Worm (Caenorhabditis elegans) whole organism, L1 larva: ENCODE measurements around the gene C45G9.9.

Experiments used
- C04F5.9 ChIP-seq: sonication (generic microtip); optimal IDR thresholded peaks from 2 replicates; lab custom pipeline; 2016; ENCODE audit warnings: missing genetic modification characterization, missing compliant biosample characterization
- C16A3.4 ChIP-seq: fragments of 150-350 bp; optimal IDR thresholded peaks from 2 replicates; lab custom pipeline; 2014; ENCODE audit warnings: missing biosample characterization, missing genetic modification characterization
- C34B4.2 ChIP-seq: sonication (generic microtip); optimal IDR thresholded peaks from 2 replicates; lab custom pipeline; 2017; ENCODE audit warnings: mild to moderate bottlenecking, missing genetic modification characterization, missing compliant biosample characterization
- aly-2 ChIP-seq: fragments of 150-350 bp; optimal IDR thresholded peaks from 2 replicates; lab custom pipeline; 2014; ENCODE audit warnings: missing biosample characterization, missing genetic modification characterization
- ama-1 ChIP-seq: fragments of 150-350 bp; optimal IDR thresholded peaks from 2 replicates; lab custom pipeline; 2014
- ceh-63 ChIP-seq: fragments of 200-800 bp; sonication (Bioruptor generic); optimal IDR thresholded peaks from 2 replicates; lab custom pipeline; 2018; ENCODE audit warnings: mild to moderate bottlenecking, missing genetic modification characterization, missing compliant biosample characterization
- ceh-88 ChIP-seq: fragments of 200-800 bp; sonication (Bioruptor generic); IDR thresholded peaks from 2 replicates; pipeline ENCODE4 v1.3.6; 2022; ENCODE audit warnings: missing genetic modification characterization, missing compliant biosample characterization
- ceh-90 ChIP-seq: sonication (generic microtip); optimal IDR thresholded peaks from 2 replicates; lab custom pipeline; 2016; ENCODE audit warnings: missing genetic modification characterization, missing compliant biosample characterization
- dpl-1 ChIP-seq, 3 experiments: fragments of 150-350 bp in 2 of 3; sonication (generic microtip) in 1 of 3; optimal IDR thresholded peaks; 2 replicates each; lab custom pipeline; 2014 to 2017; ENCODE audit warnings: missing biosample characterization in 3 of 3, missing genetic modification characterization in 3 of 3, missing genetic modification reagents in 3 of 3
- dsc-1 ChIP-seq: sonication (generic microtip); optimal IDR thresholded peaks from 2 replicates; lab custom pipeline; 2016; ENCODE audit warnings: mild to moderate bottlenecking, missing genetic modification characterization, missing compliant biosample characterization
- egl-13 ChIP-seq: sonication (generic microtip); optimal IDR thresholded peaks from 2 replicates; lab custom pipeline; 2016; ENCODE audit warnings: missing genotype, missing genetic modification reagents, missing genetic modification characterization, missing compliant biosample characterization
- elt-2 ChIP-seq: sonication (generic microtip); optimal IDR thresholded peaks from 2 replicates; lab custom pipeline; 2016; ENCODE audit warnings: missing genetic modification characterization, mild to moderate bottlenecking, inconsistent platforms, missing compliant biosample characterization, missing genetic modification reagents
- elt-3 ChIP-seq, 6 experiments: fragments of 150-350 bp in 1 of 6; sonication (generic microtip); optimal IDR thresholded peaks; 2 replicates each; lab custom pipeline; 2017 to 2018; ENCODE audit warnings: missing biosample characterization in 6 of 6, missing genetic modification characterization in 6 of 6, inconsistent platforms in 1 of 6
- ets-5 ChIP-seq: fragments of 200-800 bp; sonication (Bioruptor generic); IDR thresholded peaks from 2 replicates; pipeline ENCODE4 v1.3.6; 2022; ENCODE audit warnings: missing genetic modification characterization, missing compliant biosample characterization
- fkh-4 ChIP-seq: sonication (generic microtip); optimal IDR thresholded peaks from 2 replicates; lab custom pipeline; 2016; ENCODE audit warnings: missing compliant biosample characterization, missing genetic modification characterization, borderline replicate concordance
- fkh-8 ChIP-seq: sonication (generic microtip); optimal IDR thresholded peaks from 2 replicates; lab custom pipeline; 2016; ENCODE audit warnings: mild to moderate bottlenecking, missing genetic modification characterization, missing compliant biosample characterization
- fos-1 ChIP-seq: fragments of 150-350 bp; optimal IDR thresholded peaks from 2 replicates; lab custom pipeline; 2014; ENCODE audit warnings: missing biosample characterization, missing genetic modification characterization
- grh-1 ChIP-seq: fragments of 200-800 bp; sonication (Bioruptor generic); IDR thresholded peaks from 2 replicates; pipeline ENCODE4 v1.3.6; 2022; ENCODE audit warnings: missing genetic modification reagents, missing genetic modification characterization, missing compliant biosample characterization
- hlh-4 ChIP-seq: sonication (generic microtip); optimal IDR thresholded peaks from 2 replicates; lab custom pipeline; 2016; ENCODE audit warnings: mild to moderate bottlenecking, missing genetic modification characterization, missing compliant biosample characterization
- hpl-2 ChIP-seq: fragments of 150-350 bp; optimal IDR thresholded peaks from 2 replicates; lab custom pipeline; 2014; ENCODE audit warnings: missing biosample characterization, missing genetic modification reagents, missing genetic modification characterization
- jun-1 ChIP-seq: fragments of 150-350 bp; optimal IDR thresholded peaks from 2 replicates; lab custom pipeline; 2014; ENCODE audit warnings: missing biosample characterization, missing genetic modification reagents, missing genetic modification characterization
- lin-13 ChIP-seq: fragments of 150-350 bp; optimal IDR thresholded peaks from 2 replicates; lab custom pipeline; 2014; ENCODE audit warnings: missing biosample characterization, missing genetic modification reagents, missing genetic modification characterization
- lin-14 ChIP-seq: fragments of 200-800 bp; sonication (Bioruptor generic); optimal IDR thresholded peaks from 2 replicates; lab custom pipeline; 2018; ENCODE audit warnings: mild to moderate bottlenecking, missing genetic modification characterization, moderate library complexity, missing compliant biosample characterization
- lin-15B ChIP-seq: fragments of 150-350 bp; sonication (generic microtip); optimal IDR thresholded peaks from 3 replicates; lab custom pipeline; 2014; ENCODE audit warnings: missing biosample characterization, missing genetic modification characterization
- lir-3 ChIP-seq: sonication (generic microtip); optimal IDR thresholded peaks from 2 replicates; lab custom pipeline; 2016; ENCODE audit warnings: mild to moderate bottlenecking, missing genetic modification characterization, moderate library complexity, missing compliant biosample characterization; ENCODE audit not compliant: poor library complexity
- lsy-2 ChIP-seq, 2 experiments: fragments of 150-350 bp; optimal IDR thresholded peaks; 2 replicates each; lab custom pipeline; 2014; ENCODE audit warnings: missing biosample characterization in 2 of 2, missing genetic modification characterization in 2 of 2
- mab-9 ChIP-seq: fragments of 200-800 bp; sonication (Bioruptor generic); IDR thresholded peaks from 2 replicates; pipeline ENCODE4 v1.3.6; 2022; ENCODE audit warnings: missing genetic modification reagents, missing genetic modification characterization, missing compliant biosample characterization
- mdl-1 ChIP-seq, 2 experiments: fragments of 150-350 bp; optimal IDR thresholded peaks; 2 replicates each; lab custom pipeline; 2014 to 2017; ENCODE audit warnings: missing biosample characterization in 2 of 2, missing genetic modification characterization in 2 of 2, inconsistent platforms in 1 of 2
- mep-1 ChIP-seq: fragments of 150-350 bp; optimal IDR thresholded peaks from 2 replicates; lab custom pipeline; 2014; ENCODE audit warnings: missing biosample characterization, missing genetic modification characterization
- nhr-11 ChIP-seq: fragments of 150-350 bp; optimal IDR thresholded peaks from 2 replicates; lab custom pipeline; 2014; ENCODE audit warnings: missing biosample characterization, missing genetic modification characterization
- nhr-12 ChIP-seq: sonication (generic microtip); optimal IDR thresholded peaks from 2 replicates; lab custom pipeline; 2017; ENCODE audit warnings: missing biosample characterization, missing genetic modification characterization
- nhr-20 ChIP-seq: sonication (generic microtip); optimal IDR thresholded peaks from 2 replicates; lab custom pipeline; 2016; ENCODE audit warnings: mild to moderate bottlenecking, missing genetic modification characterization, missing compliant biosample characterization
- nhr-237 ChIP-seq: fragments of 150-350 bp; optimal IDR thresholded peaks from 2 replicates; lab custom pipeline; 2014; ENCODE audit warnings: missing biosample characterization, missing genetic modification characterization
- nhr-47 ChIP-seq: sonication (generic microtip); optimal IDR thresholded peaks from 2 replicates; lab custom pipeline; 2016; ENCODE audit warnings: mild to moderate bottlenecking, missing genetic modification characterization, moderate library complexity, missing compliant biosample characterization
- nhr-77 ChIP-seq: fragments of 150-350 bp; optimal IDR thresholded peaks from 2 replicates; lab custom pipeline; 2014; ENCODE audit warnings: missing biosample characterization, missing genetic modification characterization
- nhr-90 ChIP-seq: sonication (generic microtip); optimal IDR thresholded peaks from 2 replicates; lab custom pipeline; 2016; ENCODE audit warnings: mild to moderate bottlenecking, missing genetic modification characterization, missing compliant biosample characterization; ENCODE audit not compliant: poor library complexity
- pax-3 ChIP-seq: fragments of 200-800 bp; sonication (Bioruptor generic); optimal IDR thresholded peaks from 2 replicates; lab custom pipeline; 2018; ENCODE audit warnings: mild to moderate bottlenecking, missing genetic modification characterization, moderate library complexity, missing compliant biosample characterization
- rnt-1 ChIP-seq: sonication (generic microtip); optimal IDR thresholded peaks from 2 replicates; lab custom pipeline; 2016; ENCODE audit warnings: mild to moderate bottlenecking, missing genetic modification characterization, moderate library complexity, missing compliant biosample characterization
- skn-1 ChIP-seq: fragments of 150-350 bp; optimal IDR thresholded peaks from 2 replicates; lab custom pipeline; 2014; ENCODE audit warnings: missing biosample characterization, missing genetic modification characterization
- snu-23 ChIP-seq: sonication (generic microtip); optimal IDR thresholded peaks from 2 replicates; lab custom pipeline; 2016; ENCODE audit warnings: missing genetic modification characterization, missing compliant biosample characterization
- sptf-1 ChIP-seq: fragments of 150-350 bp; optimal IDR thresholded peaks from 2 replicates; lab custom pipeline; 2014; ENCODE audit warnings: missing biosample characterization, missing genetic modification characterization
- sup-37 ChIP-seq: fragments of 200-800 bp; sonication (Bioruptor generic); optimal IDR thresholded peaks from 2 replicates; lab custom pipeline; 2018; ENCODE audit warnings: mild to moderate bottlenecking, missing genetic modification characterization, missing compliant biosample characterization
- tbx-2 ChIP-seq: sonication (generic microtip); optimal IDR thresholded peaks from 2 replicates; lab custom pipeline; 2016; ENCODE audit warnings: missing genetic modification characterization, missing compliant biosample characterization
- tlp-1 ChIP-seq: fragments of 150-350 bp; optimal IDR thresholded peaks from 2 replicates; lab custom pipeline; 2014; ENCODE audit warnings: missing biosample characterization, missing genetic modification characterization
- unc-130 ChIP-seq: fragments of 150-350 bp; optimal IDR thresholded peaks from 2 replicates; lab custom pipeline; 2017; ENCODE audit warnings: missing biosample characterization, missing genetic modification characterization, inconsistent platforms
- unc-62 ChIP-seq: fragments of 150-350 bp; optimal IDR thresholded peaks from 2 replicates; lab custom pipeline; 2014; ENCODE audit warnings: missing biosample characterization, missing genetic modification reagents, missing genetic modification characterization
- vab-15 ChIP-seq: sonication (generic microtip); optimal IDR thresholded peaks from 2 replicates; lab custom pipeline; 2017; ENCODE audit warnings: missing genotype, mild to moderate bottlenecking, missing genetic modification characterization, missing compliant biosample characterization
- zag-1 ChIP-seq: fragments of 150-350 bp; optimal IDR thresholded peaks from 2 replicates; lab custom pipeline; 2014; ENCODE audit warnings: missing biosample characterization, missing genetic modification characterization
- ztf-11 ChIP-seq, 2 experiments: sonication (generic microtip); optimal IDR thresholded peaks; 2 replicates each; lab custom pipeline; 2016 to 2017; ENCODE audit warnings: missing genetic modification characterization in 2 of 2, missing biosample characterization in 1 of 2, missing compliant biosample characterization in 1 of 2
- ztf-4 ChIP-seq: fragments of 150-350 bp; optimal IDR thresholded peaks from 2 replicates; lab custom pipeline; 2014; ENCODE audit warnings: missing biosample characterization, missing genetic modification characterization

C45G9.9 gene

ce11 chrIII:5020924-5021323 lies 34.7 kb downstream of the C45G9.9 start, which contains the start of gene mdt-11:
Gene mdt-11, plus strand, starts transcription at chrIII:5021224.
- TF ChIP-seq egl-13 (tag; lab: Kevin White, UChicago) (no peak), fkh-4 (tag; lab: Kevin White, UChicago) (no peak), lir-3 (tag; lab: Kevin White, UChicago) (no peak), skn-1 (tag; lab: Kevin White, UChicago) (no peak), mdl-1 (tag; optimal IDR thresholded peaks at IDR 0.05; lab: Kevin White, UChicago) (no peak)

- TF ChIP-seq dsc-1 (peak; percentile 98), dpl-1 (GFP tag; optimal IDR thresholded peaks at IDR 0.05; lab: Kevin White, UChicago) (peak; percentile 91 to 94 (median 92)), lin-15B (tag; lab: Kevin White, UChicago) (peak; percentile 84), sup-37 (GFP tag; lab: Kevin White, UChicago) (peak; percentile 93), ama-1 (peak; percentile 73), lin-13 (GFP tag; lab: Kevin White, UChicago) (peak; percentile 98), mab-9 (peak; percentile 89), unc-62 (GFP tag; lab: Kevin White, UChicago) (peak; percentile 23), pax-3 (tag; lab: Kevin White, UChicago) (peak; percentile 94), C16A3.4 (tag; lab: Kevin White, UChicago) (peak; percentile 99), nhr-20 (tag; lab: Kevin White, UChicago) (peak; percentile 99), elt-3 (tag; optimal IDR thresholded peaks at IDR 0.05; lab: Kevin White, UChicago) (peak in 5 of 6 experiments; percentile 48 to 96 (median 90)), nhr-47 (tag; lab: Kevin White, UChicago) (peak; percentile 99), tlp-1 (no peak), lsy-2 (tag; optimal IDR thresholded peaks at IDR 0.05; lab: Kevin White, UChicago) (peak; percentile 97), mep-1 (tag; lab: Kevin White, UChicago) (peak; percentile 99), nhr-237 (peak; percentile 94), nhr-90 (tag; lab: Kevin White, UChicago) (peak; percentile 99), vab-15 (tag; lab: Kevin White, UChicago) (peak; percentile 76), elt-2 (tag; lab: Kevin White, UChicago) (peak; percentile 91), ets-5 (no peak), unc-130 (tag; lab: Kevin White, UChicago) (peak; percentile 100), ztf-4 (tag; lab: Kevin White, UChicago) (peak; percentile 98), jun-1 (tag; lab: Kevin White, UChicago) (peak; percentile 97), hpl-2 (GFP tag; lab: Kevin White, UChicago) (peak; percentile 90), zag-1 (peak; percentile 57), ztf-11 (tag; optimal IDR thresholded peaks at IDR 0.05; lab: Kevin White, UChicago) (peak in 1 of 2 experiments; percentile 95), nhr-12 (tag; lab: Kevin White, UChicago) (peak; percentile 11), nhr-77 (peak; percentile 97), sptf-1 (no peak), lin-14 (GFP tag; lab: Kevin White, UChicago) (peak; percentile 99), nhr-11 (tag; lab: Kevin White, UChicago) (peak; percentile 83), snu-23 (GFP tag; lab: Kevin White, UChicago) (peak; percentile 99), mdl-1 (tag; optimal IDR thresholded peaks at IDR 0.05; lab: Kevin White, UChicago) (peak in 1 of 2 experiments; percentile 98), ceh-88 (peak; percentile 95), C34B4.2 (tag; lab: Kevin White, UChicago) (peak; percentile 34), C04F5.9 (tag; lab: Kevin White, UChicago) (peak; percentile 95), ceh-90 (tag; lab: Kevin White, UChicago) (peak; percentile 56), fkh-8 (peak; percentile 98), ceh-63 (no peak), hlh-4 (tag; lab: Kevin White, UChicago) (no peak), rnt-1 (tag; lab: Kevin White, UChicago) (peak; percentile 98), fos-1 (tag; lab: Kevin White, UChicago) (peak; percentile 94), tbx-2 (peak; percentile 99), grh-1 (GFP tag; lab: Robert Waterston, UW) (peak; percentile 97), aly-2 (peak; percentile 88)
Measured at ce11 chrIII:5018116-5018689, 37.4 kb downstream of the C45G9.9 start, which contains the start of gene wip-1. Gene wip-1, plus strand, starts transcription at chrIII:5018639.
